Worm (Caenorhabditis elegans) whole organism, L4/young adult: ENCODE results near the gene cht-2.

Experiments
- W03F9.2 ChIP-seq: fragments of 150-350 bp; optimal IDR thresholded peaks from 2 replicates; lab custom pipeline; 2014; ENCODE audit warnings: missing biosample characterization, missing genetic modification characterization
- him-1 ChIP-seq: sonication (generic microtip); optimal IDR thresholded peaks from 2 replicates; lab custom pipeline; 2016; ENCODE audit warnings: missing genotype, missing genetic modification reagents, missing genetic modification characterization, missing compliant biosample characterization

DNA sequence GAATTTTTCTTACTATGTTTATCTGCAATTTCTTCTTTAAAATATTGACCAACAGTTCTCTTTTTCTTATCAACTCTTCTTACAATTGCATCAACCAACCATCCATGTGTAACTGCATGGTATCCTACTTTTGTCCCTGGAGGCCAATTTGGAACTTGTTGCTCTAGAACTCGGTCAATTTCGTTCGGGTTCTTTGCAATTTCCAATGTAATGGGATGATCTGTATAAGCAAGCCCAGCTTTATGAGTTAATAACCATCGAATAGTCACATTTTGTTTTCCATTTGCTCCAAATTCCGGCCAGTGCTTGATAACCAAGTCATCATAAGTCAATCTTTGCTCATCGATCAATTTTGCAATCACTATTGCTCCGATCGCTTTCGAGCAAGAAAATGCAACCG is 41.4 kb upstream of the cht-2 start:
- no peak for TF ChIP-seq him-1 (tag; lab: Kevin White, UChicago)
- TF ChIP-seq W03F9.2 (tag; lab: Kevin White, UChicago), result no peak
